Fruit fly (Drosophila melanogaster) whole organism, adult: ENCODE measurements around the gene CG2962.

Experiments
- CG11617 ChIP-seq: fragments of 200-800 bp; sonication (Bioruptor generic); optimal IDR thresholded peaks from 2 replicates; lab custom pipeline; 2017; ENCODE audit warnings: mild to moderate bottlenecking, missing biosample characterization, missing genetic modification reagents, missing genetic modification characterization
- CG12768 ChIP-seq: fragments of 200-800 bp; sonication (Bioruptor generic); optimal IDR thresholded peaks from 2 replicates; lab custom pipeline; 2017; ENCODE audit warnings: missing biosample characterization, missing genetic modification characterization, mild to moderate bottlenecking, moderate library complexity, missing genetic modification reagents
- CG14711 ChIP-seq: fragments of 200-800 bp; sonication (Bioruptor generic); optimal IDR thresholded peaks from 2 replicates; lab custom pipeline; 2018; ENCODE audit warnings: missing biosample characterization, mild to moderate bottlenecking, missing genetic modification characterization, moderate library complexity
- CG1620 ChIP-seq: fragments of 200-800 bp; sonication (Bioruptor generic); optimal IDR thresholded peaks from 2 replicates; lab custom pipeline; 2016; ENCODE audit warnings: missing biosample characterization, missing genetic modification characterization
- CG33017 ChIP-seq: fragments of 200-800 bp; sonication (Bioruptor generic); optimal IDR thresholded peaks from 2 replicates; lab custom pipeline; 2018; ENCODE audit warnings: missing biosample characterization, mild to moderate bottlenecking, missing genetic modification characterization, moderate library complexity
- CG5204 ChIP-seq: fragments of 200-800 bp; sonication (Bioruptor generic); optimal IDR thresholded peaks from 2 replicates; lab custom pipeline; 2016; ENCODE audit warnings: missing biosample characterization, missing genetic modification characterization
- CG7045 ChIP-seq: fragments of 200-800 bp; sonication (Bioruptor generic); optimal IDR thresholded peaks from 2 replicates; lab custom pipeline; 2017; ENCODE audit warnings: missing biosample characterization, mild to moderate bottlenecking, missing genetic modification characterization
- CG7101 ChIP-seq: fragments of 200-800 bp; sonication (Bioruptor generic); optimal IDR thresholded peaks from 2 replicates; lab custom pipeline; 2018; ENCODE audit warnings: missing biosample characterization, mild to moderate bottlenecking, missing genetic modification characterization, moderate library complexity
- Clk ChIP-seq: fragments of 200-800 bp; sonication (Bioruptor generic); optimal IDR thresholded peaks from 2 replicates; lab custom pipeline; 2017; ENCODE audit warnings: missing biosample characterization, missing genetic modification characterization
- Crg-1 ChIP-seq: fragments of 200-800 bp; sonication (Bioruptor generic); optimal IDR thresholded peaks from 2 replicates; lab custom pipeline; 2016; ENCODE audit warnings: missing biosample characterization, missing genetic modification characterization
- Hr96 ChIP-seq: fragments of 200-800 bp; sonication (Bioruptor generic); optimal IDR thresholded peaks from 2 replicates; lab custom pipeline; 2016; ENCODE audit warnings: missing biosample characterization, missing genetic modification characterization
- Mnt ChIP-seq: fragments of 200-800 bp; sonication (Bioruptor generic); optimal IDR thresholded peaks from 2 replicates; lab custom pipeline; 2016; ENCODE audit warnings: missing biosample characterization, mild to moderate bottlenecking, missing genetic modification characterization
- bab1 ChIP-seq: fragments of 200-800 bp; sonication (Bioruptor generic); optimal IDR thresholded peaks from 3 replicates; lab custom pipeline; 2019; ENCODE audit warnings: missing biosample characterization, mild to moderate bottlenecking, missing genetic modification characterization, moderate library complexity
- cic ChIP-seq: fragments of 200-800 bp; sonication (Bioruptor generic); optimal IDR thresholded peaks from 2 replicates; lab custom pipeline; 2017; ENCODE audit warnings: missing biosample characterization, mild to moderate bottlenecking, missing genetic modification characterization, moderate library complexity
- cnc ChIP-seq, 2 experiments: fragments of >200 bp; optimal IDR thresholded peaks; 2 replicates each; lab custom pipeline; 2017
- kay ChIP-seq: fragments of 200-800 bp; sonication (Bioruptor generic); peaks from one replicate; lab custom pipeline; 2016; ENCODE audit warnings: missing biosample characterization, missing genetic modification characterization, borderline replicate concordance
- ovo ChIP-seq: fragments of 200-800 bp; sonication (Bioruptor generic); optimal IDR thresholded peaks from 2 replicates; lab custom pipeline; 2016; ENCODE audit warnings: missing biosample characterization, missing genetic modification characterization
- pad ChIP-seq: fragments of 200-800 bp; sonication (Bioruptor generic); optimal IDR thresholded peaks from 3 replicates; lab custom pipeline; 2017; ENCODE audit warnings: missing biosample characterization, missing genetic modification characterization, mild to moderate bottlenecking, moderate library complexity, missing genetic modification reagents
- tj ChIP-seq: fragments of 200-800 bp; sonication (Bioruptor generic); optimal IDR thresholded peaks from 3 replicates; lab custom pipeline; 2017; ENCODE audit warnings: missing biosample characterization, mild to moderate bottlenecking, missing genetic modification characterization, moderate library complexity
- toe ChIP-seq: fragments of 200-800 bp; sonication (Bioruptor generic); optimal IDR thresholded peaks from 2 replicates; lab custom pipeline; 2016; ENCODE audit warnings: missing biosample characterization, missing genetic modification characterization

Gene CG2962

DNA sequence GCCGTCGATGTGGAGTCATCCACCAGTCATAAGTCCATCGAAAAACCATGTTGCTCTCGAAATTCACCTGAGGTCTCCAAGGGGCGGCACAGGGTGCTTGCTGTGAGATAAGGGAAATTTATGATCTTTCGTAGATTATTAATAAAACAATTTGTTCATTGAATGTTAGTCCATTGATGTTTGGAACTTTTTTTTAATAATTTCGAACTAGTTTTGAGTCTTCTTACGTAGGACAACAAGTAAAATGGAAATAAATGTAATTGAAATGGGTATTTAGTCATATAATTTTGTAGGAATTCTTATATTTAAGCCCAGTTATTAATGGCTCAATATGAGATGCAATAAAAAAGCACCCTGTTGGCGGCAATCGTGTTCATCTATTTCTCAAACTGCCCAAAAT is 16.1 kb upstream of the CG2962 start:
- TF ChIP-seq CG7045 (GFP tag; lab: Kevin White, UChicago) (no peak), CG33017 (tag; lab: Kevin White, UChicago) (no peak), ovo (GFP tag; lab: Kevin White, UChicago) (no peak), bab1 (GFP tag; lab: Kevin White, UChicago) (no peak), CG14711 (no peak)

DNA sequence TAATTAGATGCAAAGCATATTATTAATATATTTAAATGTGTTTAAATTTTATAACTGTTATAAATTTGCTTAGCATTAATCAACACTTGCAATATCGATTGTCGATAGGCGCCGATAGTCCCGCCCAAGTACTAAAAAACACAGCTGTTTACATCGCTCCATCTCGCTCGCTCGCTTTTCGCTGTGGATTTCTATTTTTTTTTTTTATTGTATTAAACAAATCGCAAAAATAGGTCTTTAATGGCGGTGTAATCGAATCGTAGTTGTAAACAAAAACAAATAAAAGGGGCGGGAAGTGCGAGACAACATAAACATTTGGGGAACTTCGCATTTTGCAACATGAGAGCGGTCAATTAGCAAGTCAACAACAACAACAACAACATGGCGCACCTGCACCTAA is 3.5 kb upstream of the CG2962 start, which contains the start of gene CG34408:
Gene CG34408 (plus strand): TSS at position 156 of the 400 bp plus-strand sequence.
- peak; percentile 22 for TF ChIP-seq CG7101 (tag; lab: Kevin White, UChicago)
- TF ChIP-seq CG11617 (GFP tag; lab: Kevin White, UChicago): peak; percentile 1
- TF ChIP-seq tj (GFP tag; lab: Kevin White, UChicago): peak; percentile 6
- no peak for TF ChIP-seq Crg-1 (GFP tag; lab: Kevin White, UChicago)
- peak; percentile 15 for TF ChIP-seq bab1 (GFP tag; lab: Kevin White, UChicago)
- TF ChIP-seq kay (GFP tag; lab: Kevin White, UChicago): no peak
- peak; percentile 0 for TF ChIP-seq Mnt
- TF ChIP-seq CG1620 (GFP tag; lab: Kevin White, UChicago): no peak
- peak; percentile 16 for TF ChIP-seq CG14711
- peak; percentile 22 for TF ChIP-seq pad (GFP tag; lab: Kevin White, UChicago)

DNA sequence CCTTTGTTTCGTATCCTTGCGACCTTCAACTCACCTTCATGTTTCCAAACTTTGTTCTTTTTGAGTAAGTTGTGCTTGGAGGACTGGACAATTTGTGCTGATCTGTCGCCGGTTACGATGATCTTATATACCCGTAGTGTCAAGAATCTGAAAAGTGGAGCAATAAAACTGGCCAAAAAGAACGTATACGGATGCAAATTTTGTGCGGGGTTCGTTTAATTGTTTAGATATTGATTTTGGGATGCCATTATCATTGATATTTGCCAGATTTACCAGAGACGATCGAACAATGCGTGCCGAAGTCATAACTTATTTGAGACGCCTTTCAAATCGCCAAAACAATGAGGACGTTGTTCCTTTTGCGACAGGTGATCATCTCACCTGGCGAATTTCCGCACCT is 2.6 kb upstream of the CG2962 start, which contains the start of gene CG15308:
Gene CG15308 (minus strand): TSS at position 101 of the 400 bp plus-strand sequence.
- TF ChIP-seq CG1620 (GFP tag; lab: Kevin White, UChicago) (no peak), CG33017 (tag; lab: Kevin White, UChicago) (no peak), Clk (GFP tag; lab: Kevin White, UChicago) (no peak), Crg-1 (GFP tag; lab: Kevin White, UChicago) (no peak), CG5204 (no peak), ovo (GFP tag; lab: Kevin White, UChicago) (no peak), tj (GFP tag; lab: Kevin White, UChicago) (no peak), CG14711 (no peak), kay (GFP tag; lab: Kevin White, UChicago) (no peak), CG11617 (GFP tag; lab: Kevin White, UChicago) (no peak), CG12768 (GFP tag; lab: Kevin White, UChicago) (no peak)

DNA sequence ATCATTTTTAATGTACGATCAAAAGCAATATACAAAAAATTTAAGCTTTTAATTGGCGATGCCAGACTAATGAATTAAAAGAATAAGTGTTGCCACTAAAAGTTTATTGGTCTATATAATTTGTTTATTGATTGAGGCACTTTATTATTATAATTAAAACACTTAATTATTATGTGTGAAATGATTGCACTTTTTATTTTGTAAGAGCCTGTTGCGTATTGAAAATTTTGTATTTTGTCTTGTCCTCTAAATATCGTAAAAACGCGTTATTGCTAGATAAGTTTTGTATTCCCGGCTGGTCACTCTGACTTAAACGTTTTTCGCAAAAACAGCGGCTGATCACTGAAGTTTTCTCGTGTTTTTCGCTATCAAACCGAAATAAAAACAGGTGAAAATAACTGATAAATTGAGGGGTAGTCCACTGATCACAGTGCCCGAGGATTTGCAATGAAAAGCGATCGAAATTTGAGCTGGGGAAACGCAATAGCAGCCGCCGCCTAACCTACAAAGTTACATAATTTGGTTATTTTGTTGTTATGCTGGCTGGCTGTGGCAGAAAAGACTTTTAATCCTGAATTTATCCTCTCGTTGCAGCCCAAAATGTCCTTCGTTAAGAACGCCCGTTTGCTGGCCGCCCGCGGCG is 3.6 kb downstream of the CG2962 start, which contains the start of gene ATPsyndelta:
Gene ATPsyndelta (plus strand): TSS at position 284 of the 643 bp plus-strand sequence.
- TF ChIP-seq CG14711: peak; percentile 46
- TF ChIP-seq CG7101 (tag; lab: Kevin White, UChicago): no peak

DNA sequence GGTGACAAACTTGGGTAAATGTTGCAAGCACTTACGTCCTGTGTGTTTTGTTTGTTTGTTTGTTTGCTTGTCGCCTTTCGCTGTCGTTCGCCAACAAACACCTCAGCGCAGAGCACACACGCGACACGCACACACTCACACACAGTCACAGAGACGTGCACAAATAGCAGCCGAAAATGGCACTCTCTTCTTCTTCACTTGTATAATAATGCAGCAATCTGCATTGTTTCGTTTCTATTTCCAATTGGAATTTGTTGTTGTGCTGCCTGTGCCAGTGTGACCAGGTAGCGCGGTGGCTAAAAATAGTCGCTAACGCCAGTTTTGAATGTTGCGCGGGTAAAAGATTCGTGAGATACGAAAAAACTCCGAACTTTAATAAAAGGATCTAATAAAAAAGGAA is 4.3 kb downstream of the CG2962 start, which contains the start of gene Ypel:
Gene Ypel (minus strand): TSS at position 257 of the 400 bp plus-strand sequence.
- no peak for TF ChIP-seq Crg-1 (GFP tag; lab: Kevin White, UChicago)
- TF ChIP-seq tj (GFP tag; lab: Kevin White, UChicago): peak; percentile 28

DNA sequence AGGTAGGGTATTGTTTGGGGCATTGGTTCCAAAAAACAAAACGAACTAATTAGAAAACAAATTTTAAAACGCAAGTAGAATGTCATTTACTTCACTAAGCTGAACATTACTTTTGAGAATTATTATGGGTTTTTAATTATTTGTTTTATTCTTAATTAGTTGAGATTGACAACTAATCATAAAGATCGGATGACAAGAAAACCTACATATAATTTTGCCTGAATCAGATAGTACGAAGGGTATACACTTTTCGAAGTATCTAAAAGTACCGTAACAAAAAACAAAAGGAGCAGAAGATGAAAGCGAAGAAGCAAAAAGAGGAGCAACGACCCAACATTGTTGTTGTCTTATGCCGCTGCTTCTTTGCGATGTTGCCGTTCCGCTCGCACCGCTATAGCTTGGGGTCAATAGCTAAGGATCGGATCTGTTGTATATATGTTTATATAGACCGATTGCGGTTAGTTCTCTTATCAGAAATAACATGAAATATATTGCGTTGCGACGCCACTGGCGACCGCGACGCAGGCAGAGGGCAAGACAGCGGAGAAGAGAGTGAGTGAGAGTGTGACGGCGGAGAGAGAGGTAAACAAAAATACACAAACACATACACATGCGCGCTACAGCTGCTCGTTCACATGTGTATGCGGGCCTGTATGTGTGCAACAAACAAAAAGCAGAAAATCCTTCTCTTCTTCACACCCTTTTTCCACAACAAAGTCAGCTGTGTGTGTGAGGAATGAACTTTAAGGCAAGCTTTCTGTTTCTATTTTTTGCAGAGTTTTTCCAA is 5.1 kb downstream of the CG2962 start:
- peak; percentile 35 for TF ChIP-seq CG5204
- TF ChIP-seq Hr96 (GFP tag; lab: Kevin White, UChicago): no peak
- TF ChIP-seq CG33017 (tag; lab: Kevin White, UChicago): peak; percentile 9
- TF ChIP-seq pad (GFP tag; lab: Kevin White, UChicago): no peak
- no peak for TF ChIP-seq CG1620 (GFP tag; lab: Kevin White, UChicago)
- peak; percentile 24 for TF ChIP-seq kay (GFP tag; lab: Kevin White, UChicago)
- TF ChIP-seq CG14711: peak; percentile 66
- TF ChIP-seq ovo (GFP tag; lab: Kevin White, UChicago): no peak
- no peak for TF ChIP-seq cnc (optimal IDR thresholded peaks at IDR 0.05; lab: Kevin White, UChicago)
- TF ChIP-seq cic (GFP tag; lab: Kevin White, UChicago): no peak
- no peak for TF ChIP-seq CG7045 (GFP tag; lab: Kevin White, UChicago)
- TF ChIP-seq bab1 (GFP tag; lab: Kevin White, UChicago): peak; percentile 58
- no peak for TF ChIP-seq toe (GFP tag; lab: Kevin White, UChicago)
- TF ChIP-seq Clk (GFP tag; lab: Kevin White, UChicago): no peak
- TF ChIP-seq tj (GFP tag; lab: Kevin White, UChicago): no peak
- TF ChIP-seq CG12768 (GFP tag; lab: Kevin White, UChicago): no peak
- TF ChIP-seq CG7101 (tag; lab: Kevin White, UChicago): peak; percentile 71
- TF ChIP-seq CG11617 (GFP tag; lab: Kevin White, UChicago): no peak
- TF ChIP-seq Mnt: peak; percentile 61
- TF ChIP-seq Crg-1 (GFP tag; lab: Kevin White, UChicago): no peak
